Worm (Caenorhabditis elegans) whole organism, L4 larva: ENCODE results near the gene sahd-1.
A peak's percentile ranks its signal among the peaks of the same experiment; 100 is the strongest.

ENCODE experiments used
- D1046.2 ChIP-seq: fragments of 200-800 bp; sonication (Bioruptor generic); IDR thresholded peaks from 2 replicates; pipeline ENCODE4 v1.3.6; 2022; ENCODE audit warnings: missing genetic modification characterization, missing compliant biosample characterization
- F49E8.2 ChIP-seq: sonication (generic microtip); optimal IDR thresholded peaks from 2 replicates; lab custom pipeline; 2016; ENCODE audit warnings: missing compliant biosample characterization, mild to moderate bottlenecking, missing genetic modification characterization, borderline replicate concordance
- T26A8.4 ChIP-seq: fragments of 200-800 bp; sonication (Bioruptor generic); IDR thresholded peaks from 2 replicates; pipeline ENCODE4 v1.3.6; 2022; ENCODE audit warnings: missing genetic modification characterization, missing compliant biosample characterization
- Y48G9A.11 ChIP-seq: fragments of 200-800 bp; sonication (Bioruptor generic); IDR thresholded peaks from 2 replicates; pipeline ENCODE4 v1.3.6; 2022; ENCODE audit warnings: missing genetic modification reagents, missing genetic modification characterization, missing compliant biosample characterization
- Y5F2A.4 ChIP-seq: fragments of 200-800 bp; sonication (Bioruptor generic); optimal IDR thresholded peaks from 2 replicates; lab custom pipeline; 2018; ENCODE audit warnings: mild to moderate bottlenecking, missing genetic modification characterization, missing compliant biosample characterization
- Y75B8A.6 ChIP-seq: fragments of 200-800 bp; sonication (Bioruptor generic); IDR thresholded peaks from 2 replicates; pipeline ENCODE4 v1.3.6; 2022; ENCODE audit warnings: missing genetic modification reagents, missing genetic modification characterization, missing compliant biosample characterization
- ZK546.5 ChIP-seq, 2 experiments: sonication (generic microtip); optimal IDR thresholded peaks; 2 replicates each; lab custom pipeline; 2017; ENCODE audit warnings: missing biosample characterization in 2 of 2, missing genetic modification characterization in 2 of 2
- aha-1 ChIP-seq: fragments of 150-350 bp; peaks from one replicate; lab custom pipeline; 2014; ENCODE audit warnings: missing biosample characterization, missing genetic modification characterization
- ama-1 ChIP-seq: fragments of 150-350 bp; optimal IDR thresholded peaks from 2 replicates; lab custom pipeline; 2014; ENCODE audit warnings: inconsistent platforms, mixed read lengths
- arid-1 ChIP-seq: fragments of 200-800 bp; sonication (Bioruptor generic); conservative IDR thresholded peaks from 2 replicates; pipeline ENCODE4 v1.3.6; 2022; ENCODE audit warnings: missing genetic modification reagents, missing genetic modification characterization, missing compliant biosample characterization
- attf-4 ChIP-seq: sonication (generic microtip); optimal IDR thresholded peaks from 3 replicates; lab custom pipeline; 2017; ENCODE audit warnings: missing biosample characterization, missing genetic modification characterization
- ceh-20 ChIP-seq: fragments of 200-800 bp; sonication (Bioruptor generic); IDR thresholded peaks from 2 replicates; pipeline ENCODE4 v1.3.6; 2022; ENCODE audit warnings: missing genetic modification reagents, missing genetic modification characterization, missing compliant biosample characterization
- cey-2 ChIP-seq: sonication (generic microtip); optimal IDR thresholded peaks from 3 replicates; lab custom pipeline; 2017; ENCODE audit warnings: missing genetic modification characterization, mild to moderate bottlenecking, missing compliant biosample characterization, antibody characterized with exemption, borderline replicate concordance; ENCODE audit not compliant: insufficient read depth
- daf-16 ChIP-seq, 3 experiments: sonication (generic microtip); optimal IDR thresholded peaks; 2 replicates each; lab custom pipeline; 2016 to 2017; ENCODE audit warnings: missing genetic modification characterization in 3 of 3, missing genetic modification reagents in 3 of 3, mild to moderate bottlenecking in 2 of 3, missing compliant biosample characterization in 2 of 3, missing biosample characterization in 1 of 3, moderate library complexity in 1 of 3
- daf-8 ChIP-seq: fragments of 200-800 bp; sonication (Bioruptor generic); IDR thresholded peaks from 2 replicates; pipeline ENCODE4 v1.3.6; 2022; ENCODE audit warnings: missing genetic modification characterization, missing compliant biosample characterization
- dmd-6 ChIP-seq: fragments of 200-800 bp; sonication (Bioruptor generic); IDR thresholded peaks from 2 replicates; pipeline ENCODE4 v1.3.6; 2022; ENCODE audit warnings: missing genetic modification reagents, missing genetic modification characterization, missing compliant biosample characterization
- dmd-8 ChIP-seq: fragments of 200-800 bp; sonication (Bioruptor generic); IDR thresholded peaks from 2 replicates; pipeline ENCODE4 v1.3.6; 2022; ENCODE audit warnings: missing genetic modification characterization, missing compliant biosample characterization
- duxl-1 ChIP-seq: sonication (generic microtip); optimal IDR thresholded peaks from 2 replicates; lab custom pipeline; 2016; ENCODE audit warnings: mild to moderate bottlenecking, missing genetic modification characterization, moderate library complexity, missing compliant biosample characterization; ENCODE audit not compliant: poor library complexity
- dve-1 ChIP-seq: sonication (generic microtip); optimal IDR thresholded peaks from 2 replicates; lab custom pipeline; 2017; ENCODE audit warnings: antibody characterized with exemption, mild to moderate bottlenecking, missing genetic modification characterization, missing compliant biosample characterization; ENCODE audit not compliant: insufficient read depth
- egl-27 ChIP-seq: sonication (generic microtip); optimal IDR thresholded peaks from 3 replicates; lab custom pipeline; 2017; ENCODE audit warnings: missing biosample characterization, missing genetic modification reagents, missing genetic modification characterization
- fos-1 ChIP-seq: fragments of 150-350 bp; optimal IDR thresholded peaks from 2 replicates; lab custom pipeline; 2014; ENCODE audit warnings: missing biosample characterization, missing genetic modification characterization
- gei-8 ChIP-seq: fragments of 200-800 bp; sonication (Bioruptor generic); optimal IDR thresholded peaks from 2 replicates; lab custom pipeline; 2018; ENCODE audit warnings: mild to moderate bottlenecking, missing genetic modification characterization, missing compliant biosample characterization
- hif-1 ChIP-seq, 2 experiments: sonication (generic microtip); optimal IDR thresholded peaks; 2 replicates each; lab custom pipeline; 2016 to 2017; ENCODE audit warnings: missing compliant biosample characterization in 2 of 2, missing genetic modification characterization in 2 of 2, missing genetic modification reagents in 2 of 2, missing genotype in 2 of 2, mild to moderate bottlenecking in 1 of 2
- hlh-11 ChIP-seq: fragments of 200-800 bp; sonication (Bioruptor generic); optimal IDR thresholded peaks from 2 replicates; lab custom pipeline; 2018; ENCODE audit warnings: mild to moderate bottlenecking, missing genetic modification characterization, missing compliant biosample characterization
- hlh-30 ChIP-seq: sonication (generic microtip); optimal IDR thresholded peaks from 2 replicates; lab custom pipeline; 2017; ENCODE audit warnings: antibody characterized with exemption, mild to moderate bottlenecking, missing genetic modification characterization, missing compliant biosample characterization; ENCODE audit not compliant: insufficient read depth
- hmg-1.1 ChIP-seq: fragments of 200-800 bp; sonication (Bioruptor generic); IDR thresholded peaks from 2 replicates; pipeline ENCODE4 v1.3.6; 2022; ENCODE audit warnings: missing genetic modification reagents, missing genetic modification characterization, missing compliant biosample characterization
- lim-7 ChIP-seq: fragments of 200-800 bp; sonication (Bioruptor generic); IDR thresholded peaks from 2 replicates; pipeline ENCODE4 v1.3.6; 2022; ENCODE audit warnings: missing genetic modification characterization, missing compliant biosample characterization
- lin-38 ChIP-seq: fragments of 200-800 bp; sonication (Bioruptor generic); IDR thresholded peaks from 2 replicates; pipeline ENCODE4 v1.3.6; 2022; ENCODE audit warnings: missing genetic modification reagents, missing genetic modification characterization, missing compliant biosample characterization
- lir-3 ChIP-seq: sonication (generic microtip); optimal IDR thresholded peaks from 2 replicates; lab custom pipeline; 2016; ENCODE audit warnings: mild to moderate bottlenecking, missing genetic modification characterization, missing compliant biosample characterization
- mdl-1 ChIP-seq, 2 experiments: fragments of 150-350 bp in 1 of 2; sonication (generic microtip) in 1 of 2; optimal IDR thresholded peaks; 2 replicates each; lab custom pipeline; 2014 to 2017; ENCODE audit warnings: missing biosample characterization in 2 of 2, missing genetic modification characterization in 2 of 2
- mdt-29 ChIP-seq: fragments of 200-800 bp; sonication (Bioruptor generic); IDR thresholded peaks from 2 replicates; pipeline ENCODE4 v1.3.6; 2022; ENCODE audit warnings: missing genetic modification reagents, missing genetic modification characterization, missing compliant biosample characterization
- mxl-2 ChIP-seq: fragments of 200-800 bp; sonication (Bioruptor generic); conservative IDR thresholded peaks from 2 replicates; pipeline ENCODE4 v1.3.6; 2022; ENCODE audit warnings: missing genetic modification reagents, missing genetic modification characterization, missing compliant biosample characterization
- nhr-102 ChIP-seq: sonication (generic microtip); optimal IDR thresholded peaks from 2 replicates; lab custom pipeline; 2016; ENCODE audit warnings: mild to moderate bottlenecking, missing genetic modification characterization, moderate library complexity, missing compliant biosample characterization
- nhr-28 ChIP-seq: fragments of 150-350 bp; optimal IDR thresholded peaks from 2 replicates; lab custom pipeline; 2014; ENCODE audit warnings: missing biosample characterization, missing genetic modification characterization
- nhr-48 ChIP-seq: sonication (generic microtip); optimal IDR thresholded peaks from 2 replicates; lab custom pipeline; 2016; ENCODE audit warnings: mild to moderate bottlenecking, missing genetic modification characterization, missing compliant biosample characterization
- pqm-1 ChIP-seq: sonication (generic microtip); optimal IDR thresholded peaks from 2 replicates; lab custom pipeline; 2017; ENCODE audit warnings: missing biosample characterization, missing genetic modification characterization
- rbr-2 ChIP-seq: sonication (generic microtip); optimal IDR thresholded peaks from 2 replicates; lab custom pipeline; 2016; ENCODE audit warnings: missing genotype, missing genetic modification characterization, missing compliant biosample characterization
- snpc-4 ChIP-seq: fragments of 150-350 bp; optimal IDR thresholded peaks from 2 replicates; lab custom pipeline; 2014; ENCODE audit warnings: missing biosample characterization, missing genetic modification characterization
- unc-39 ChIP-seq: sonication (generic microtip); optimal IDR thresholded peaks from 2 replicates; lab custom pipeline; 2017; ENCODE audit warnings: missing biosample characterization, missing genetic modification characterization
- unc-62 ChIP-seq, 3 experiments: fragments of 150-350 bp in 1 of 3; sonication (generic microtip); optimal IDR thresholded peaks in 2 of 3; peaks in 1 of 3; 1 replicate in 1 of 3; 2 replicates in 2 of 3; lab custom pipeline; 2014 to 2017; ENCODE audit warnings: missing biosample characterization in 3 of 3, missing genetic modification characterization in 3 of 3, missing genetic modification reagents in 3 of 3, missing genotype in 1 of 3
- zip-11 ChIP-seq: fragments of 200-800 bp; sonication (Bioruptor generic); IDR thresholded peaks from 2 replicates; pipeline ENCODE4 v1.3.6; 2022; ENCODE audit warnings: missing genetic modification characterization, missing compliant biosample characterization
- ztf-7 ChIP-seq: fragments of 150-350 bp; optimal IDR thresholded peaks from 2 replicates; lab custom pipeline; 2014; ENCODE audit warnings: missing biosample characterization, missing genetic modification characterization

Gene sahd-1

DNA sequence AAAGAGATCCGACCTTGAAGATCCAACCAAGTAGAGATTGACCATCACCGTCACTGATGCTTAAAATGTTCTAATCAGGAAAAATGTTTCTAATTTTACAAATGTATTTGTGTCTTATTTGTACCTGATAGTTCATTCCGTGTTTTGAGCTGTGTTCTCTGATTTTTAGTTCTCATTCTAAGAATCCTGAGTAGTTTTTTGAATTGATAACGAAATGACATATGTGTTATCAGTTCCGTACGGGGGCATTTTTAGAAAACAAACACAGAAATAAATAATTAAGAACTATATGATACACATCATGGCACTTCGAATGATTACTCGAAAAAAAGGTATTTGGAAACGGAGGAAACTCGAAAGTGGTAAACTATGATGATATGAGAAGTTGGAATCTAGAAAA, 40.8 kb upstream of the sahd-1 start:
- TF ChIP-seq hmg-1.1 (GFP tag; lab: Robert Waterston, UW) (no peak), nhr-48 (tag; lab: Kevin White, UChicago) (no peak), Y75B8A.6 (GFP tag; lab: Robert Waterston, UW) (no peak), unc-62 (GFP tag; optimal IDR thresholded peaks at IDR 0.05 in 1 of 2; lab: Kevin White, UChicago) (peak in 1 of 2 experiments; percentile 2), unc-62 (tag; optimal IDR thresholded peaks at IDR 0.05; lab: Kevin White, UChicago) (no peak), daf-8 (GFP tag; lab: Robert Waterston, UW) (no peak), daf-16 (GFP tag; optimal IDR thresholded peaks at IDR 0.05; lab: Kevin White, UChicago) (no peak), daf-16 (tag; optimal IDR thresholded peaks at IDR 0.05; lab: Kevin White, UChicago) (peak; percentile 47), nhr-102 (peak; percentile 22), ama-1 (lab: Kevin White, UChicago) (no peak), duxl-1 (tag; lab: Kevin White, UChicago) (no peak), dve-1 (peak; percentile 21), rbr-2 (tag; lab: Kevin White, UChicago) (no peak), gei-8 (GFP tag; lab: Kevin White, UChicago) (no peak), unc-39 (tag; lab: Kevin White, UChicago) (no peak), ztf-7 (no peak), hif-1 (tag; optimal IDR thresholded peaks at IDR 0.05; lab: Kevin White, UChicago) (no peak), F49E8.2 (tag; lab: Kevin White, UChicago) (no peak), lir-3 (tag; lab: Kevin White, UChicago) (no peak), egl-27 (no peak), aha-1 (tag; lab: Kevin White, UChicago) (no peak), mdt-29 (GFP tag; lab: Robert Waterston, UW) (no peak), cey-2 (tag; lab: Kevin White, UChicago) (no peak), T26A8.4 (no peak), zip-11 (no peak), lin-38 (GFP tag; lab: Robert Waterston, UW) (no peak)

DNA sequence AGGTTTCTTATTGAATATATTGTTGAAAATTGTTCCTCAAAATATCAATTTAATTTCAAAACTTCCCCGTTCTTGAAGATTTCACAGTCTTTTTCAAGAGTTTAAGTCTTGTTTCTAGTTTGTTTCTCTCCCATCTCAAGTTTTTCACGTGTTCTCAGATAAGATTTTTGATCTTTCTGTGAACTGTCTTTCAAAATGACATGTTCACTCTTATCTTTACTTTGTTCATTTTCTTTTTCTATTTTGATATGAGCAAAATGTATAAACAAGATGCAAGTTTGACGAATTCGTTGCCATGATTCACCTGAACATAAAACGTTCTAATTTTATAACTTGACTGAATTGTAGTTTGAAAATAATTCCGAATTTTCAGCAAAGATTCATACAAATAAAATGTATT, 40.0 kb upstream of the sahd-1 start:
- TF ChIP-seq dmd-6 (peak; percentile 85), hlh-11 (tag; lab: Kevin White, UChicago) (no peak), ZK546.5 (tag; optimal IDR thresholded peaks at IDR 0.05; lab: Kevin White, UChicago) (no peak), mxl-2 (GFP tag; lab: Robert Waterston, UW) (no peak), attf-4 (no peak), dve-1 (peak; percentile 19), dmd-8 (GFP tag; lab: Robert Waterston, UW) (no peak), daf-16 (GFP tag; optimal IDR thresholded peaks at IDR 0.05; lab: Kevin White, UChicago) (no peak), daf-16 (tag; optimal IDR thresholded peaks at IDR 0.05; lab: Kevin White, UChicago) (peak; percentile 51), arid-1 (GFP tag; lab: Robert Waterston, UW) (no peak)
- TF ChIP-seq, all 104 proteins: peak for 3

DNA sequence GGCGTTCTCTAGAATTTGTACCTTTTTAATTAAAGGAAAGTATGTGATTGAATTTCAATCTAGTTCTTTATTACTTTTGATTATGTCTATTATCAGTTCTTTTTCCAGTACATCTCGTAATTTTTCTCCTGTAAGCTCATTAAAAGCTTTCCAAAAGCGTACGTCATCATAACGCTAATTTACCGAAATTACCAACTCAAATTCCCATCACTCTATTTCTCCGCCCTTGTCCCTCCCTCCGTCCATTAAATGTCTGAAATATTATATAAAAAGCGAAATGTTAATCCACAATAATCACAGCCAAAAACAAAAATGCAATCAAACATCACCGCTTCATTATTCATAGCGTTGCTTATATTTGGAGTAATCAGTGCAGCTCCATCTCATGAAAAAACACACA, 39.6 kb upstream of the sahd-1 start, which contains the start of gene ins-12:
TSS of gene ins-12 (plus strand) at position 301 of the 400 bp plus-strand sequence.
- no peak for TF ChIP-seq lim-7 (GFP tag; lab: Robert Waterston, UW)
- TF ChIP-seq nhr-48 (tag; lab: Kevin White, UChicago) = no peak
- no peak for TF ChIP-seq ceh-20 (GFP tag; lab: Robert Waterston, UW)
- no peak for TF ChIP-seq fos-1
- TF ChIP-seq, all 104 proteins: peak for 0

DNA sequence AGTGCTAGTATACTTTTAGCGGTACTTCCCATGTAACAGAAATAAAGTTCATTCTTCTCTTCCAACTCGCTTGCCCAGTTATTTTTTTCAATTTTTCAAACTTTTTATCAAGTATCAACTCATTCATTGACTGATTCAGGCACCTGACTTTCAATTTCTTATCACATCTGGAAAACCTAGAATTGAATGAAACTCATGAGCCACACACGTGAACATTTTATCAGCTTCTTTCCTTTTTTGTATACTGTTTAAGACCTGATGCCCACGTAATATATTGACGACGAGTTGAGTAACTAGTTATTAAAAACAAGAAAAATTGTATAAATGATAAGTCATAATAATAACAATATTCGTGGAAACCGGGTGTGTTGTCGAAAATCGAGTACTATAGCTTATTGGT, 38.8 kb upstream of the sahd-1 start:
- TF ChIP-seq hlh-11 (tag; lab: Kevin White, UChicago) = peak; percentile 60
- TF ChIP-seq Y5F2A.4 (GFP tag; lab: Kevin White, UChicago) = no peak
- peak; percentile 69 for TF ChIP-seq hlh-30 (tag; lab: Kevin White, UChicago)
- peak in 1 of 2 experiments; percentile 23 for TF ChIP-seq mdl-1 (tag; optimal IDR thresholded peaks at IDR 0.05; lab: Kevin White, UChicago)
- TF ChIP-seq D1046.2 = no peak
- peak; percentile 53 for TF ChIP-seq dmd-6
- no peak for TF ChIP-seq dmd-8 (GFP tag; lab: Robert Waterston, UW)
- TF ChIP-seq Y48G9A.11 (GFP tag; lab: Robert Waterston, UW) = no peak
- TF ChIP-seq pqm-1 (tag; lab: Kevin White, UChicago) = peak; percentile 52
- no peak for TF ChIP-seq F49E8.2 (tag; lab: Kevin White, UChicago)
- TF ChIP-seq lir-3 (tag; lab: Kevin White, UChicago) = no peak
- no peak for TF ChIP-seq snpc-4
- TF ChIP-seq mxl-2 (GFP tag; lab: Robert Waterston, UW) = peak; percentile 47; the same call in 1 of the 2 replicates
- TF ChIP-seq daf-16 (GFP tag; optimal IDR thresholded peaks at IDR 0.05; lab: Kevin White, UChicago) = no peak
- TF ChIP-seq daf-16 (tag; optimal IDR thresholded peaks at IDR 0.05; lab: Kevin White, UChicago) = peak; percentile 90
- TF ChIP-seq dve-1 = peak; percentile 71
- TF ChIP-seq nhr-28 (tag; lab: Kevin White, UChicago) = peak; percentile 44
